Worm (Caenorhabditis elegans) whole organism, L4 larva: Measurements from ENCODE around the gene C47A10.16.

Experiments used
- ceh-28 ChIP-seq: fragments of 150-350 bp; optimal IDR thresholded peaks from 2 replicates; lab custom pipeline; 2014; ENCODE audit warnings: missing biosample characterization, missing genetic modification reagents, missing genetic modification characterization
- gei-8 ChIP-seq: fragments of 200-800 bp; sonication (Bioruptor generic); optimal IDR thresholded peaks from 2 replicates; lab custom pipeline; 2018; ENCODE audit warnings: mild to moderate bottlenecking, missing genetic modification characterization, missing compliant biosample characterization

ce11 chrV:17743802-17744201 is 21.2 kb downstream of the C47A10.16 start:
- TF ChIP-seq gei-8 (GFP tag; lab: Kevin White, UChicago): no peak
- TF ChIP-seq ceh-28: no peak
